Worm (Caenorhabditis elegans) whole organism, L4 larva: ENCODE results near the gene F52G3.1.
A peak's percentile ranks its signal among the peaks of the same experiment; 100 is the strongest.

Source experiments
- D1046.2 ChIP-seq: fragments of 200-800 bp; sonication (Bioruptor generic); IDR thresholded peaks from 2 replicates; pipeline ENCODE4 v1.3.6; 2022; ENCODE audit warnings: missing genetic modification characterization, missing compliant biosample characterization
- F10B5.3 ChIP-seq: sonication (generic microtip); optimal IDR thresholded peaks from 2 replicates; lab custom pipeline; 2016; ENCODE audit warnings: mild to moderate bottlenecking, missing genetic modification characterization, missing compliant biosample characterization
- F26F4.8 ChIP-seq: fragments of 200-800 bp; sonication (Bioruptor generic); conservative IDR thresholded peaks from 2 replicates; pipeline ENCODE4 v1.3.6; 2022; ENCODE audit warnings: missing genetic modification characterization, missing compliant biosample characterization
- T20F7.1 ChIP-seq: fragments of 200-800 bp; sonication (Bioruptor generic); optimal IDR thresholded peaks from 2 replicates; lab custom pipeline; 2018; ENCODE audit warnings: mild to moderate bottlenecking, missing genetic modification characterization, missing compliant biosample characterization
- T26A8.4 ChIP-seq: fragments of 200-800 bp; sonication (Bioruptor generic); IDR thresholded peaks from 2 replicates; pipeline ENCODE4 v1.3.6; 2022; ENCODE audit warnings: missing genetic modification characterization, missing compliant biosample characterization
- Y105C5A.15 ChIP-seq: fragments of 200-800 bp; sonication (Bioruptor generic); IDR thresholded peaks from 2 replicates; pipeline ENCODE4 v1.3.6; 2022; ENCODE audit warnings: missing genetic modification characterization, missing compliant biosample characterization
- Y5F2A.4 ChIP-seq: fragments of 200-800 bp; sonication (Bioruptor generic); optimal IDR thresholded peaks from 2 replicates; lab custom pipeline; 2018; ENCODE audit warnings: mild to moderate bottlenecking, missing genetic modification characterization, missing compliant biosample characterization
- ZK337.2 ChIP-seq: fragments of 200-800 bp; sonication (Bioruptor generic); IDR thresholded peaks from 2 replicates; pipeline ENCODE4 v1.3.6; 2022; ENCODE audit warnings: missing genetic modification reagents, missing genetic modification characterization, missing compliant biosample characterization
- aha-1 ChIP-seq: fragments of 150-350 bp; peaks from one replicate; lab custom pipeline; 2014; ENCODE audit warnings: missing biosample characterization, missing genetic modification characterization
- ama-1 ChIP-seq: fragments of 150-350 bp; optimal IDR thresholded peaks from 2 replicates; lab custom pipeline; 2014; ENCODE audit warnings: inconsistent platforms, mixed read lengths
- arid-1 ChIP-seq: fragments of 200-800 bp; sonication (Bioruptor generic); conservative IDR thresholded peaks from 2 replicates; pipeline ENCODE4 v1.3.6; 2022; ENCODE audit warnings: missing genetic modification reagents, missing genetic modification characterization, missing compliant biosample characterization
- ceh-28 ChIP-seq: fragments of 150-350 bp; optimal IDR thresholded peaks from 2 replicates; lab custom pipeline; 2014; ENCODE audit warnings: missing biosample characterization, missing genetic modification reagents, missing genetic modification characterization
- ceh-62 ChIP-seq: sonication (generic microtip); optimal IDR thresholded peaks from 2 replicates; lab custom pipeline; 2017; ENCODE audit warnings: missing biosample characterization, missing genetic modification characterization
- ceh-82 ChIP-seq: sonication (generic microtip); optimal IDR thresholded peaks from 2 replicates; lab custom pipeline; 2017; ENCODE audit warnings: missing biosample characterization, missing genetic modification characterization
- ces-1 ChIP-seq: fragments of 150-350 bp; sonication (generic microtip); optimal IDR thresholded peaks from 4 replicates; lab custom pipeline; 2014; ENCODE audit warnings: missing biosample characterization, missing genetic modification reagents, missing genetic modification characterization
- ctbp-1 ChIP-seq: fragments of 200-800 bp; sonication (Bioruptor generic); IDR thresholded peaks from 2 replicates; pipeline ENCODE4 v1.3.6; 2022; ENCODE audit warnings: missing genetic modification reagents, missing genetic modification characterization, missing compliant biosample characterization
- daf-12 ChIP-seq: fragments of 150-350 bp; optimal IDR thresholded peaks from 2 replicates; lab custom pipeline; 2014; ENCODE audit warnings: missing biosample characterization, missing genetic modification reagents, missing genetic modification characterization
- daf-16 ChIP-seq, 3 experiments: sonication (generic microtip); optimal IDR thresholded peaks; 2 replicates each; lab custom pipeline; 2016 to 2017; ENCODE audit warnings: missing genetic modification characterization in 3 of 3, missing genetic modification reagents in 3 of 3, mild to moderate bottlenecking in 2 of 3, missing compliant biosample characterization in 2 of 3, missing biosample characterization in 1 of 3, moderate library complexity in 1 of 3
- daf-19 ChIP-seq: fragments of 200-800 bp; sonication (Bioruptor generic); conservative IDR thresholded peaks from 2 replicates; pipeline ENCODE4 v1.3.6; 2022; ENCODE audit warnings: missing genetic modification characterization, missing compliant biosample characterization
- daf-8 ChIP-seq: fragments of 200-800 bp; sonication (Bioruptor generic); IDR thresholded peaks from 2 replicates; pipeline ENCODE4 v1.3.6; 2022; ENCODE audit warnings: missing genetic modification characterization, missing compliant biosample characterization
- dmd-8 ChIP-seq: fragments of 200-800 bp; sonication (Bioruptor generic); IDR thresholded peaks from 2 replicates; pipeline ENCODE4 v1.3.6; 2022; ENCODE audit warnings: missing genetic modification characterization, missing compliant biosample characterization
- dpl-1 ChIP-seq: fragments of 150-350 bp; optimal IDR thresholded peaks from 2 replicates; lab custom pipeline; 2014; ENCODE audit warnings: missing biosample characterization, missing genetic modification reagents, missing genetic modification characterization
- dve-1 ChIP-seq: sonication (generic microtip); optimal IDR thresholded peaks from 2 replicates; lab custom pipeline; 2017; ENCODE audit warnings: antibody characterized with exemption, mild to moderate bottlenecking, missing genetic modification characterization, missing compliant biosample characterization; ENCODE audit not compliant: insufficient read depth
- gei-8 ChIP-seq: fragments of 200-800 bp; sonication (Bioruptor generic); optimal IDR thresholded peaks from 2 replicates; lab custom pipeline; 2018; ENCODE audit warnings: mild to moderate bottlenecking, missing genetic modification characterization, missing compliant biosample characterization
- hif-1 ChIP-seq, 2 experiments: sonication (generic microtip); optimal IDR thresholded peaks; 2 replicates each; lab custom pipeline; 2016 to 2017; ENCODE audit warnings: missing compliant biosample characterization in 2 of 2, missing genetic modification characterization in 2 of 2, missing genetic modification reagents in 2 of 2, missing genotype in 2 of 2, mild to moderate bottlenecking in 1 of 2
- hlh-11 ChIP-seq: fragments of 200-800 bp; sonication (Bioruptor generic); optimal IDR thresholded peaks from 2 replicates; lab custom pipeline; 2018; ENCODE audit warnings: mild to moderate bottlenecking, missing genetic modification characterization, missing compliant biosample characterization
- hmg-1.1 ChIP-seq: fragments of 200-800 bp; sonication (Bioruptor generic); IDR thresholded peaks from 2 replicates; pipeline ENCODE4 v1.3.6; 2022; ENCODE audit warnings: missing genetic modification reagents, missing genetic modification characterization, missing compliant biosample characterization
- lin-38 ChIP-seq: fragments of 200-800 bp; sonication (Bioruptor generic); IDR thresholded peaks from 2 replicates; pipeline ENCODE4 v1.3.6; 2022; ENCODE audit warnings: missing genetic modification reagents, missing genetic modification characterization, missing compliant biosample characterization
- lin-39 ChIP-seq: fragments of 150-350 bp; optimal IDR thresholded peaks from 2 replicates; lab custom pipeline; 2014; ENCODE audit warnings: missing biosample characterization, missing genetic modification reagents, missing genetic modification characterization
- lir-3 ChIP-seq: sonication (generic microtip); optimal IDR thresholded peaks from 2 replicates; lab custom pipeline; 2016; ENCODE audit warnings: mild to moderate bottlenecking, missing genetic modification characterization, missing compliant biosample characterization
- lsy-2 ChIP-seq, 2 experiments: fragments of 150-350 bp in 1 of 2; sonication (generic microtip) in 1 of 2; optimal IDR thresholded peaks; 2 replicates each; lab custom pipeline; 2014 to 2017; ENCODE audit warnings: missing biosample characterization in 2 of 2, missing genetic modification characterization in 2 of 2
- madf-9 ChIP-seq: fragments of 200-800 bp; sonication (Bioruptor generic); conservative IDR thresholded peaks from 2 replicates; pipeline ENCODE4 v1.3.6; 2022; ENCODE audit warnings: missing genetic modification reagents, missing genetic modification characterization, missing compliant biosample characterization
- mdl-1 ChIP-seq, 2 experiments: fragments of 150-350 bp in 1 of 2; sonication (generic microtip) in 1 of 2; optimal IDR thresholded peaks; 2 replicates each; lab custom pipeline; 2014 to 2017; ENCODE audit warnings: missing biosample characterization in 2 of 2, missing genetic modification characterization in 2 of 2
- mes-2 ChIP-seq: sonication (generic microtip); optimal IDR thresholded peaks from 2 replicates; lab custom pipeline; 2016; ENCODE audit warnings: missing genotype, mild to moderate bottlenecking, missing genetic modification characterization, missing compliant biosample characterization; ENCODE audit not compliant: poor library complexity, severe bottlenecking
- nhr-237 ChIP-seq: sonication (generic microtip); optimal IDR thresholded peaks from 2 replicates; lab custom pipeline; 2017; ENCODE audit warnings: missing biosample characterization, missing genetic modification characterization
- nhr-42 ChIP-seq: fragments of 200-800 bp; sonication (Bioruptor generic); IDR thresholded peaks from 2 replicates; pipeline ENCODE4 v1.3.6; 2022; ENCODE audit warnings: missing genetic modification characterization, missing compliant biosample characterization
- nhr-48 ChIP-seq: sonication (generic microtip); optimal IDR thresholded peaks from 2 replicates; lab custom pipeline; 2016; ENCODE audit warnings: mild to moderate bottlenecking, missing genetic modification characterization, missing compliant biosample characterization
- nhr-77 ChIP-seq: fragments of 150-350 bp; optimal IDR thresholded peaks from 2 replicates; lab custom pipeline; 2014; ENCODE audit warnings: missing biosample characterization, missing genetic modification characterization
- pha-4 ChIP-seq, 2 experiments: fragments of 150-350 bp in 1 of 2; fragments of 200-800 bp in 1 of 2; sonication (Bioruptor generic) in 1 of 2; IDR thresholded peaks in 1 of 2; optimal IDR thresholded peaks in 1 of 2; 2 replicates each; pipeline versions ENCODE4 v1.3.6 to Lab custom; 2014 to 2022; ENCODE audit warnings: missing genetic modification characterization in 2 of 2, missing genetic modification reagents in 2 of 2, missing biosample characterization in 1 of 2, missing compliant biosample characterization in 1 of 2
- php-3 ChIP-seq: fragments of 200-800 bp; sonication (Bioruptor generic); IDR thresholded peaks from 2 replicates; pipeline ENCODE4 v1.3.6; 2022; ENCODE audit warnings: missing genetic modification reagents, missing genetic modification characterization, missing compliant biosample characterization
- pqm-1 ChIP-seq: sonication (generic microtip); optimal IDR thresholded peaks from 2 replicates; lab custom pipeline; 2017; ENCODE audit warnings: missing biosample characterization, missing genetic modification characterization
- saeg-2 ChIP-seq: fragments of 200-800 bp; sonication (Bioruptor generic); IDR thresholded peaks from 2 replicates; pipeline ENCODE4 v1.3.6; 2022; ENCODE audit warnings: missing genetic modification reagents, missing genetic modification characterization, missing compliant biosample characterization
- set-16 ChIP-seq: fragments of 200-800 bp; sonication (Bioruptor generic); IDR thresholded peaks from 2 replicates; pipeline ENCODE4 v1.3.6; 2022; ENCODE audit warnings: missing genetic modification reagents, missing genetic modification characterization, missing compliant biosample characterization
- snpc-1.2 ChIP-seq: fragments of 200-800 bp; sonication (Bioruptor generic); IDR thresholded peaks from 2 replicates; pipeline ENCODE4 v1.3.6; 2022; ENCODE audit warnings: missing genetic modification reagents, missing genetic modification characterization, missing compliant biosample characterization
- spr-1 ChIP-seq: sonication (generic microtip); optimal IDR thresholded peaks from 2 replicates; lab custom pipeline; 2016; ENCODE audit warnings: mild to moderate bottlenecking, missing genetic modification characterization, missing compliant biosample characterization
- unc-39 ChIP-seq: sonication (generic microtip); optimal IDR thresholded peaks from 2 replicates; lab custom pipeline; 2017; ENCODE audit warnings: missing biosample characterization, missing genetic modification characterization
- zip-11 ChIP-seq: fragments of 200-800 bp; sonication (Bioruptor generic); IDR thresholded peaks from 2 replicates; pipeline ENCODE4 v1.3.6; 2022; ENCODE audit warnings: missing genetic modification characterization, missing compliant biosample characterization
- ztf-11 ChIP-seq: fragments of 150-350 bp; optimal IDR thresholded peaks from 2 replicates; lab custom pipeline; 2014; ENCODE audit warnings: missing biosample characterization, missing genetic modification characterization

F52G3.1 gene

DNA sequence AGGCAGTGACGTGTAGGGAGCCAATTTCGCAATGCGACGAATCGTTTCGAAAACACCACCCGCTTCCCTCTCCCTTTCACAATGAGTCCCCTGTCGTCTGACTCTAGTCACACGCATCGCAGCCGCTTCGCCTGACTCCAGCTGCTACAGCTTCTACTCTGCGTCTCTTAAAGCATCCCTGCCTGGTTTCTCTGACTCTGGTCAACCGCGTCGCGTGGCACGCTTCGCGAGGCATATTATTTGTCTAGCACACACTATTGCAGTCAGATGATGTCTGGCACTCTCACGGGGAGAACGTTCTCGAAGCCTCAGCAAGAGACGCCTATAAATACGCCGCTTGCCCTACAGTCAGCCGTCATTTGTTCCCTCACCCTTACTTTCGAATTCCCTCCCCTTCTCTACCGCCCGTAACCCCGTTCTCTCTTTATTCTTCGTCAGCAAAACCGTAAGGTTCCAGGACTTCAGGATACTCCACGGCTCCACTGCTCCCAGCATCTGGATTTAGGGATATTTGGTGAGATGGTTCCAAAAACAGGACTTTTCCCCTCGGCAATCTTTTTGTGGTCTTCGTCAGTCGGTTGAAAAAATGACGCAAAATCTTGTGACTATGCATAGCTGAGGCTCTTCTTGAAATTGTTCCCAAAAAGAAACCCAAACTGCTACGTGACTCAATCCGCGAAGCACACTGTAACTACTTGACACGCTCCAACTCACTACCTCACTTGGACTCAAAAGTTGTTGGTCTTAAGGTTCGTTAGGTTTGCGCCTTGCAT, 33.9 kb upstream of the F52G3.1 start (continued):
- peak; percentile 96 for TF ChIP-seq ctbp-1 (GFP tag; lab: Robert Waterston, UW)
- TF ChIP-seq mes-2 (tag; lab: Kevin White, UChicago), result peak; percentile 78
- peak; percentile 79 to 94 for TF ChIP-seq hif-1 (tag; optimal IDR thresholded peaks at IDR 0.05; lab: Kevin White, UChicago)
- TF ChIP-seq lsy-2 (tag; optimal IDR thresholded peaks at IDR 0.05; lab: Kevin White, UChicago), result peak; percentile 90 to 95
- TF ChIP-seq zip-11 (GFP tag; lab: Robert Waterston, UW), result no peak
- TF ChIP-seq Y5F2A.4, result no peak
- no peak for TF ChIP-seq daf-19 (GFP tag; lab: Robert Waterston, UW)
- peak; percentile 62 for TF ChIP-seq nhr-237 (tag; lab: Kevin White, UChicago)
- peak; percentile 86 for TF ChIP-seq T20F7.1 (GFP tag; lab: Kevin White, UChicago)
- TF ChIP-seq F26F4.8 (GFP tag; lab: Robert Waterston, UW), result no peak
- peak; percentile 98 for TF ChIP-seq aha-1 (tag; lab: Kevin White, UChicago)
- peak; percentile 97 to 98 for TF ChIP-seq mdl-1 (tag; optimal IDR thresholded peaks at IDR 0.05; lab: Kevin White, UChicago)
- peak; percentile 99 for TF ChIP-seq dve-1
- TF ChIP-seq lin-39 (tag; lab: Kevin White, UChicago), result peak; percentile 29
- no peak for TF ChIP-seq Y105C5A.15 (GFP tag; lab: Robert Waterston, UW)
- TF ChIP-seq dmd-8 (GFP tag; lab: Robert Waterston, UW), result 0 out of 2 replicates have a peak, but pooled peaks have one; percentile 21
- TF ChIP-seq hmg-1.1 (GFP tag; lab: Robert Waterston, UW), result peak; percentile 96
- TF ChIP-seq ceh-62 (tag; lab: Kevin White, UChicago), result no peak
- TF ChIP-seq pqm-1 (tag; lab: Kevin White, UChicago), result peak; percentile 6
- no peak for TF ChIP-seq lir-3 (tag; lab: Kevin White, UChicago)
- no peak for TF ChIP-seq unc-39
- no peak; the same call in none of the 2 replicates for TF ChIP-seq arid-1 (GFP tag; lab: Robert Waterston, UW)
- TF ChIP-seq daf-8 (GFP tag; lab: Robert Waterston, UW), result no peak; the same call in 1 of the 2 replicates
- TF ChIP-seq ztf-11, result no peak
- TF ChIP-seq set-16 (GFP tag; lab: Robert Waterston, UW), result peak; percentile 98
- TF ChIP-seq ceh-82 (tag; lab: Kevin White, UChicago), result no peak
- peak; percentile 95 for TF ChIP-seq nhr-48 (tag; lab: Kevin White, UChicago)
- TF ChIP-seq hlh-11, result peak; percentile 100
- TF ChIP-seq gei-8 (GFP tag; lab: Kevin White, UChicago), result peak; percentile 96
- peak; percentile 77; the same call in 1 of the 2 replicates for TF ChIP-seq D1046.2 (GFP tag; lab: Robert Waterston, UW)
- peak; percentile 96 for TF ChIP-seq T26A8.4 (GFP tag; lab: Robert Waterston, UW)
- peak; percentile 92 for TF ChIP-seq madf-9
- TF ChIP-seq daf-16 (GFP tag; optimal IDR thresholded peaks at IDR 0.05; lab: Kevin White, UChicago), result peak; percentile 48 to 96
- peak; percentile 86 for TF ChIP-seq daf-16 (tag; optimal IDR thresholded peaks at IDR 0.05; lab: Kevin White, UChicago)
- TF ChIP-seq ZK337.2 (GFP tag; lab: Robert Waterston, UW), result 0 out of 2 replicates have a peak, but pooled peaks have one; percentile 21
- peak; percentile 92 for TF ChIP-seq saeg-2 (GFP tag; lab: Robert Waterston, UW)
- peak; percentile 2 for TF ChIP-seq daf-12 (tag; lab: Kevin White, UChicago)
- peak; percentile 88 for TF ChIP-seq pha-4 (GFP tag; IDR thresholded peaks at IDR 0.05; lab: Robert Waterston, UW)
- peak; percentile 36 for TF ChIP-seq pha-4 (tag; optimal IDR thresholded peaks at IDR 0.05; lab: Kevin White, UChicago)
- TF ChIP-seq nhr-77 (tag; lab: Kevin White, UChicago), result peak; percentile 77
- no peak for TF ChIP-seq ces-1 (GFP tag; lab: Kevin White, UChicago)
- TF ChIP-seq nhr-42 (GFP tag; lab: Robert Waterston, UW), result peak; percentile 91
- TF ChIP-seq dpl-1, result peak; percentile 68
- TF ChIP-seq ama-1 (lab: Kevin White, UChicago), result peak; percentile 100
- TF ChIP-seq php-3 (GFP tag; lab: Robert Waterston, UW), result peak; percentile 90
- TF ChIP-seq ceh-28 (tag; lab: Kevin White, UChicago), result peak; percentile 67
- no peak for TF ChIP-seq snpc-1.2 (GFP tag; lab: Robert Waterston, UW)
- TF ChIP-seq F10B5.3 (tag; lab: Kevin White, UChicago), result peak; percentile 90
- TF ChIP-seq spr-1, result peak; percentile 91
- peak; percentile 71 for TF ChIP-seq lin-38 (GFP tag; lab: Robert Waterston, UW)
